Worm (Caenorhabditis elegans) whole organism, midembryonic: ENCODE measurements around the gene trr-1.

Experiments
- T22C8.4 ChIP-seq: fragments of 200-800 bp; sonication (Bioruptor generic); IDR thresholded peaks from 2 replicates; pipeline ENCODE4 v1.3.6; 2022; ENCODE audit warnings: missing genetic modification characterization, missing compliant biosample characterization
- cog-1 ChIP-seq: sonication (generic microtip); optimal IDR thresholded peaks from 2 replicates; lab custom pipeline; 2016; ENCODE audit warnings: missing genetic modification characterization, missing compliant biosample characterization
- klf-2 ChIP-seq: fragments of 200-800 bp; sonication (Bioruptor generic); conservative IDR thresholded peaks from 2 replicates; pipeline ENCODE4 v1.3.6; 2022; ENCODE audit warnings: missing genetic modification reagents, missing genetic modification characterization, missing compliant biosample characterization
- med-1 ChIP-seq: sonication (generic microtip); optimal IDR thresholded peaks from 2 replicates; lab custom pipeline; 2017; ENCODE audit warnings: missing genetic modification characterization, mild to moderate bottlenecking, missing compliant biosample characterization, antibody characterized with exemption, missing genetic modification reagents; ENCODE audit not compliant: insufficient read depth
- ref-1 ChIP-seq: fragments of 200-800 bp; sonication (Bioruptor generic); conservative IDR thresholded peaks from 2 replicates; pipeline ENCODE4 v1.3.6; 2022; ENCODE audit warnings: missing genetic modification reagents, missing genetic modification characterization, missing compliant biosample characterization
- ztf-23 ChIP-seq: fragments of 200-800 bp; sonication (Bioruptor generic); IDR thresholded peaks from 2 replicates; pipeline ENCODE4 v1.3.6; 2022; ENCODE audit warnings: missing genetic modification reagents, missing genetic modification characterization, missing compliant biosample characterization
- ztf-29 ChIP-seq: fragments of 200-800 bp; sonication (Bioruptor generic); IDR thresholded peaks from 2 replicates; pipeline ENCODE4 v1.3.6; 2022; ENCODE audit warnings: missing genetic modification reagents, missing genetic modification characterization, missing compliant biosample characterization

ce11 chrII:11649239-11649638, 26.5 kb downstream of the trr-1 start:
- TF ChIP-seq T22C8.4 (GFP tag; lab: Robert Waterston, UW) (no peak), ref-1 (no peak), cog-1 (tag; lab: Kevin White, UChicago) (no peak), ztf-29 (GFP tag; lab: Robert Waterston, UW) (no peak), klf-2 (GFP tag; lab: Robert Waterston, UW) (no peak), med-1 (GFP tag; lab: Kevin White, UChicago) (no peak), ztf-23 (no peak)
